Worm (Caenorhabditis elegans) whole organism, L4/young adult: ENCODE results near the gene sru-40.

Source experiments
- W03F9.2 ChIP-seq: fragments of 150-350 bp; optimal IDR thresholded peaks from 2 replicates; lab custom pipeline; 2014; ENCODE audit warnings: missing biosample characterization, missing genetic modification characterization
- him-1 ChIP-seq: sonication (generic microtip); optimal IDR thresholded peaks from 2 replicates; lab custom pipeline; 2016; ENCODE audit warnings: missing genotype, missing genetic modification reagents, missing genetic modification characterization, missing compliant biosample characterization

- TF ChIP-seq W03F9.2 (no peak), him-1 (no peak)
These were observed 14.8 kb upstream of the sru-40 start for ce11 chrV:9848576-9848975.
